Fruit fly (Drosophila melanogaster): ENCODE measurements around the gene Klf15.

DNA sequence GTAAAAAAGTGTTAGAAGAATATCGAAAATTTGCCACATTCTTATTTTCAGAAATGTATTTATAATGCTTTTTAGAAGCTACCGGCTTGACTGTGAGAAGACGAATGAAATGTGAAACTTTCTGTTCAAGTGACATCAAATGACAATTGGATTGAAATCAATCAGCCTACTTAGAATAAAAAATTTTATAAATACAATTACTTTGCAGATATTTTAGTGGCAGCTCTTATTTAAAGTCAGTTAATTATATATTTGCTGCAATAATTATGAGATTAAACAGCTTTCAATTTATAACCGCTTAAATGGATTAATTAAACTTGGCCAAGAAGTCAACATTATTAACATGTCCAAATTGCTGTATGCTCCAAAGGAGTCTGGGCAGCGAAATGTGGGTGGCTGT is 5.9 kb upstream of the Klf15 start, which contains the start of gene CG2871:
- TF ChIP-seq CG7839 (tag; optimal IDR thresholded peaks at IDR 0.05) (no peak), aop (GFP tag; IDR thresholded peaks at IDR 0.05) (no peak), wek (GFP tag; optimal IDR thresholded peaks at IDR 0.05) (no peak), CG31224 (GFP tag; IDR thresholded peaks at IDR 0.05) (no peak), CG3838 (GFP tag; optimal IDR thresholded peaks at IDR 0.05) (no peak)
